Worm (Caenorhabditis elegans): ENCODE results near the gene ippk-1.

ippk-1 gene

ce11 chrII:12071243-12071642 lies 28.5 kb downstream of the ippk-1 start:
- TF ChIP-seq him-1 (tag; optimal IDR thresholded peaks at IDR 0.05) (no peak), W03F9.2 (tag; optimal IDR thresholded peaks at IDR 0.05) (no peak), dao-5 (tag; optimal IDR thresholded peaks at IDR 0.05) (no peak)

- TF ChIP-seq him-1 (tag; optimal IDR thresholded peaks at IDR 0.05) (no peak), dao-5 (tag; optimal IDR thresholded peaks at IDR 0.05) (no peak)
Observed at ce11 chrII:12076355-12076754, 33.6 kb downstream of the ippk-1 start.

ce11 chrII:12077281-12077680 lies 34.6 kb downstream of the ippk-1 start:
- no peak for TF ChIP-seq W03F9.2 (tag; optimal IDR thresholded peaks at IDR 0.05)
- TF ChIP-seq dao-5 (tag; optimal IDR thresholded peaks at IDR 0.05), result no peak
- no peak for TF ChIP-seq him-1 (tag; optimal IDR thresholded peaks at IDR 0.05)

ce11 chrII:12080015-12080414 lies 37.3 kb downstream of the ippk-1 start:
- TF ChIP-seq dao-5 (tag; optimal IDR thresholded peaks at IDR 0.05) (no peak), W03F9.2 (tag; optimal IDR thresholded peaks at IDR 0.05) (no peak), him-1 (tag; optimal IDR thresholded peaks at IDR 0.05) (no peak)

- TF ChIP-seq W03F9.2 (tag; optimal IDR thresholded peaks at IDR 0.05), result no peak
Observed at ce11 chrII:12081454-12081853, 38.7 kb downstream of the ippk-1 start.

ce11 chrII:12088833-12089232 lies 46.1 kb downstream of the ippk-1 start, which contains the start of gene cnt-1:
TSS of gene cnt-1 (minus strand) at chrII:12088868.
- no peak for TF ChIP-seq W03F9.2 (tag; optimal IDR thresholded peaks at IDR 0.05)
- no peak for TF ChIP-seq dao-5 (tag; optimal IDR thresholded peaks at IDR 0.05)
- no peak for TF ChIP-seq him-1 (tag; optimal IDR thresholded peaks at IDR 0.05)

ce11 chrII:12089616-12090215 lies 47.0 kb downstream of the ippk-1 start:
- TF ChIP-seq him-1 (tag; optimal IDR thresholded peaks at IDR 0.05) (no peak), dao-5 (tag; optimal IDR thresholded peaks at IDR 0.05) (no peak), W03F9.2 (tag; optimal IDR thresholded peaks at IDR 0.05) (peak; percentile 15)

ce11 chrII:12095022-12095421 lies 52.3 kb downstream of the ippk-1 start:
- TF ChIP-seq W03F9.2 (tag; optimal IDR thresholded peaks at IDR 0.05) (no peak), him-1 (tag; optimal IDR thresholded peaks at IDR 0.05) (no peak), dao-5 (tag; optimal IDR thresholded peaks at IDR 0.05) (no peak)

ce11 chrII:12098716-12099115 lies 56.0 kb downstream of the ippk-1 start:
- TF ChIP-seq him-1 (tag; optimal IDR thresholded peaks at IDR 0.05), result no peak
- no peak for TF ChIP-seq dao-5 (tag; optimal IDR thresholded peaks at IDR 0.05)
- TF ChIP-seq W03F9.2 (tag; optimal IDR thresholded peaks at IDR 0.05), result no peak

Measured in whole organism, L4/young adult.